Worm (Caenorhabditis elegans) whole organism, late embryonic: ENCODE measurements around the gene F20A1.8.

Source experiments
- F13H6.1 ChIP-seq: sonication (generic microtip); optimal IDR thresholded peaks from 2 replicates; lab custom pipeline; 2016; ENCODE audit warnings: missing genetic modification characterization, missing compliant biosample characterization
- K02D7.2 ChIP-seq: sonication (generic microtip); optimal IDR thresholded peaks from 2 replicates; lab custom pipeline; 2017; ENCODE audit warnings: mild to moderate bottlenecking, missing genetic modification characterization, missing compliant biosample characterization
- K09A11.1 ChIP-seq: sonication (generic microtip); optimal IDR thresholded peaks from 2 replicates; lab custom pipeline; 2017; ENCODE audit warnings: antibody characterized with exemption, mild to moderate bottlenecking, missing genetic modification characterization, missing compliant biosample characterization; ENCODE audit not compliant: insufficient read depth
- T23F11.4 ChIP-seq: fragments of 200-800 bp; sonication (Bioruptor generic); optimal IDR thresholded peaks from 2 replicates; lab custom pipeline; 2018; ENCODE audit warnings: mild to moderate bottlenecking, missing genetic modification characterization, missing compliant biosample characterization
- Y22D7AL.16 ChIP-seq: sonication (generic microtip); optimal IDR thresholded peaks from 2 replicates; lab custom pipeline; 2016; ENCODE audit warnings: missing genetic modification characterization, missing compliant biosample characterization
- ama-1 ChIP-seq: fragments of 150-350 bp; optimal IDR thresholded peaks from 2 replicates; lab custom pipeline; 2014
- ceh-19 ChIP-seq: fragments of 200-800 bp; sonication (Bioruptor generic); optimal IDR thresholded peaks from 2 replicates; lab custom pipeline; 2018; ENCODE audit warnings: mild to moderate bottlenecking, missing genetic modification characterization, missing compliant biosample characterization
- ceh-2 ChIP-seq: sonication (generic microtip); optimal IDR thresholded peaks from 2 replicates; lab custom pipeline; 2016; ENCODE audit warnings: missing genotype, missing genetic modification characterization, missing compliant biosample characterization
- ceh-30 ChIP-seq: fragments of 150-350 bp; optimal IDR thresholded peaks from 2 replicates; lab custom pipeline; 2014; ENCODE audit warnings: missing biosample characterization, missing genetic modification characterization
- ceh-31 ChIP-seq: sonication (generic microtip); optimal IDR thresholded peaks from 2 replicates; lab custom pipeline; 2016; ENCODE audit warnings: missing genetic modification characterization, missing compliant biosample characterization
- ceh-45 ChIP-seq: fragments of 200-800 bp; sonication (Bioruptor generic); IDR thresholded peaks from 2 replicates; pipeline ENCODE4 v1.3.6; 2022; ENCODE audit warnings: missing genetic modification reagents, missing genetic modification characterization, missing compliant biosample characterization
- ceh-48 ChIP-seq: sonication (generic microtip); optimal IDR thresholded peaks from 2 replicates; lab custom pipeline; 2016; ENCODE audit warnings: missing genetic modification characterization, inconsistent platforms, missing compliant biosample characterization
- ceh-6 ChIP-seq: fragments of 200-800 bp; sonication (Bioruptor generic); optimal IDR thresholded peaks from 2 replicates; lab custom pipeline; 2018; ENCODE audit warnings: mild to moderate bottlenecking, missing genetic modification characterization, missing compliant biosample characterization
- ceh-9 ChIP-seq: sonication (generic microtip); optimal IDR thresholded peaks from 2 replicates; lab custom pipeline; 2016; ENCODE audit warnings: mild to moderate bottlenecking, missing genetic modification characterization, inconsistent platforms, missing compliant biosample characterization
- che-1 ChIP-seq: sonication (generic microtip); optimal IDR thresholded peaks from 2 replicates; lab custom pipeline; 2016; ENCODE audit warnings: mild to moderate bottlenecking, missing genetic modification characterization, missing compliant biosample characterization
- elt-2 ChIP-seq: sonication (generic microtip); optimal IDR thresholded peaks from 2 replicates; lab custom pipeline; 2016; ENCODE audit warnings: missing genetic modification reagents, missing genetic modification characterization, missing compliant biosample characterization
- elt-4 ChIP-seq: sonication (generic microtip); optimal IDR thresholded peaks from 2 replicates; lab custom pipeline; 2016; ENCODE audit warnings: missing genetic modification characterization, missing compliant biosample characterization
- ets-4 ChIP-seq: sonication (generic microtip); optimal IDR thresholded peaks from 2 replicates; lab custom pipeline; 2016; ENCODE audit warnings: missing genetic modification characterization, missing compliant biosample characterization
- eyg-1 ChIP-seq: sonication (generic microtip); optimal IDR thresholded peaks from 2 replicates; lab custom pipeline; 2016; ENCODE audit warnings: missing genotype, missing genetic modification characterization, missing compliant biosample characterization
- fax-1 ChIP-seq: sonication (generic microtip); optimal IDR thresholded peaks from 2 replicates; lab custom pipeline; 2016; ENCODE audit warnings: missing genotype, missing genetic modification characterization, missing compliant biosample characterization
- fkh-10 ChIP-seq: fragments of 150-350 bp; optimal IDR thresholded peaks from 2 replicates; lab custom pipeline; 2014; ENCODE audit warnings: missing biosample characterization, missing genetic modification reagents, missing genetic modification characterization
- fkh-6 ChIP-seq: sonication (generic microtip); optimal IDR thresholded peaks from 2 replicates; lab custom pipeline; 2016; ENCODE audit warnings: missing genetic modification characterization, missing compliant biosample characterization
- hlh-15 ChIP-seq: sonication (generic microtip); optimal IDR thresholded peaks from 2 replicates; lab custom pipeline; 2016; ENCODE audit warnings: missing genetic modification characterization, missing compliant biosample characterization
- hlh-6 ChIP-seq: sonication (generic microtip); optimal IDR thresholded peaks from 2 replicates; lab custom pipeline; 2016; ENCODE audit warnings: missing genotype, missing genetic modification characterization, missing compliant biosample characterization
- hlh-8 ChIP-seq: sonication (generic microtip); optimal IDR thresholded peaks from 2 replicates; lab custom pipeline; 2016; ENCODE audit warnings: missing genotype, missing genetic modification characterization, missing compliant biosample characterization
- lim-6 ChIP-seq: sonication (generic microtip); optimal IDR thresholded peaks from 2 replicates; lab custom pipeline; 2016; ENCODE audit warnings: missing genetic modification characterization, missing compliant biosample characterization
- mec-3 ChIP-seq: sonication (generic microtip); optimal IDR thresholded peaks from 2 replicates; lab custom pipeline; 2016; ENCODE audit warnings: borderline replicate concordance, missing genetic modification characterization, missing compliant biosample characterization
- nfya-1 ChIP-seq: sonication (generic microtip); optimal IDR thresholded peaks from 2 replicates; lab custom pipeline; 2017; ENCODE audit warnings: missing genetic modification characterization, mild to moderate bottlenecking, missing compliant biosample characterization, antibody characterized with exemption, moderate library complexity
- npax-4 ChIP-seq: sonication (generic microtip); optimal IDR thresholded peaks from 2 replicates; lab custom pipeline; 2016; ENCODE audit warnings: missing genetic modification characterization, missing compliant biosample characterization
- odd-2 ChIP-seq: sonication (generic microtip); optimal IDR thresholded peaks from 2 replicates; lab custom pipeline; 2017; ENCODE audit warnings: antibody characterized with exemption, mild to moderate bottlenecking, missing genetic modification characterization, missing compliant biosample characterization
- pax-1 ChIP-seq: fragments of 150-350 bp; optimal IDR thresholded peaks from 2 replicates; lab custom pipeline; 2014; ENCODE audit warnings: missing biosample characterization, missing genetic modification characterization
- pha-4 ChIP-seq: fragments of 150-350 bp; optimal IDR thresholded peaks from 2 replicates; lab custom pipeline; 2018; ENCODE audit warnings: missing biosample characterization, missing genetic modification reagents, missing genetic modification characterization
- pqm-1 ChIP-seq: sonication (generic microtip); optimal IDR thresholded peaks from 2 replicates; lab custom pipeline; 2016; ENCODE audit warnings: missing genetic modification characterization, missing compliant biosample characterization
- pros-1 ChIP-seq: fragments of 150-350 bp; optimal IDR thresholded peaks from 2 replicates; lab custom pipeline; 2014; ENCODE audit warnings: missing biosample characterization, missing genetic modification reagents, missing genetic modification characterization
- ref-2 ChIP-seq: sonication (generic microtip); optimal IDR thresholded peaks from 2 replicates; lab custom pipeline; 2016; ENCODE audit warnings: missing genetic modification characterization, missing compliant biosample characterization
- sdc-2 ChIP-seq: sonication (generic microtip); optimal IDR thresholded peaks from 2 replicates; lab custom pipeline; 2016; ENCODE audit warnings: missing genotype, missing genetic modification characterization, missing compliant biosample characterization
- sox-4 ChIP-seq: sonication (generic microtip); optimal IDR thresholded peaks from 2 replicates; lab custom pipeline; 2017; ENCODE audit warnings: mild to moderate bottlenecking, missing genetic modification characterization, inconsistent platforms, missing compliant biosample characterization
- tbx-7 ChIP-seq: sonication (generic microtip); optimal IDR thresholded peaks from 2 replicates; lab custom pipeline; 2016; ENCODE audit warnings: missing genotype, missing genetic modification characterization, missing compliant biosample characterization
- ttx-3 ChIP-seq: sonication (generic microtip); optimal IDR thresholded peaks from 2 replicates; lab custom pipeline; 2016; ENCODE audit warnings: missing genetic modification reagents, missing genetic modification characterization, missing compliant biosample characterization
- ztf-16 ChIP-seq: sonication (generic microtip); optimal IDR thresholded peaks from 2 replicates; lab custom pipeline; 2017; ENCODE audit warnings: missing genetic modification characterization, missing compliant biosample characterization

F20A1.8 gene

DNA sequence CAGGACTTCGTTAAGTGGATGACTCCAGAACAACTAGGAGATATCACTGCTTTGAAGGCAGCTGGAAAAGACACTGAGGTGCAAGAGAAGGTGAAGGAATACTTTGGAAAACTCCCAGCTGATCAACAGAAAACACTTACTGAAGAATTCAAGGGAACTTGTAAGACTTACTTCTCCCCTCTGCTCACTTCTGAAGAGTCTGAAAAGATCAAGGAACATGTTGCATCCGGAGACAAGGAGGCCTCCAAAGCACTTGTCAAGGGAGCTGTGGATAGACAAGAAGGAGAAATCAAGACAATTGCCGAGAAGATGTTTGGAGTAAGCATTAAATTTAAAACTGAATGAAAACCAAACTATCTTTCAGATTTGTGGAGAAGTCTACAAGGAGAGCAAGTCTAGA lies 32.0 kb upstream of the F20A1.8 start:
- TF ChIP-seq hlh-8 (no peak), ets-4 (no peak), pax-1 (tag; lab: Kevin White, UChicago) (no peak), pqm-1 (tag; lab: Kevin White, UChicago) (no peak)

DNA sequence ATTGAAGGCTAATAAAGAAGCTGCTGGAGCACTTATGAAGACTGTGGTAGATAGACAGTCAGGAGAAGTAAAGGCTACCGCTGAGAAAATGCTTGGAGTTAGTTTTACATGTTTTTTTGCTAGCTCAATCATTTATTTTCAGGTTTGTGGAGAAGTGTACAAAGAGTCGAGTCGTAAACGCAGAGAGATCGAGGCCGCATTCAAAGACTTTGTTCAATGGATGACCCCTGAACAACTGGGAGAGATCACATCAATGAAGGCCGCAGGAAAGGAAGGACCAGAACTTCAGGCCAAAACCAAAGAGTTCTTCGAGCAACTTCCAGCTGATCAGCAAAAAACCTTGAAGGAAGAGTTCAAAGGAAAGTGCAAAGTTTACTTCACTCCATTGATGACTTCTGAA lies 31.4 kb upstream of the F20A1.8 start:
- TF ChIP-seq ttx-3 (no peak), pha-4 (tag; lab: Kevin White, UChicago) (no peak), ama-1 (lab: Kevin White, UChicago) (no peak), eyg-1 (tag; lab: Kevin White, UChicago) (no peak), tbx-7 (tag; lab: Kevin White, UChicago) (no peak), sdc-2 (tag; lab: Kevin White, UChicago) (no peak), T23F11.4 (GFP tag; lab: Kevin White, UChicago) (no peak), fax-1 (no peak), pros-1 (no peak), ceh-31 (no peak), ceh-19 (GFP tag; lab: Kevin White, UChicago) (no peak), ceh-6 (GFP tag; lab: Kevin White, UChicago) (no peak), fkh-6 (tag; lab: Kevin White, UChicago) (no peak), ref-2 (tag; lab: Kevin White, UChicago) (no peak)
- TF ChIP-seq, all 69 proteins: peak for 0

ce11 chrV:7076161-7076560 lies 28.7 kb upstream of the F20A1.8 start:
- TF ChIP-seq elt-2 (tag; lab: Kevin White, UChicago) (peak; percentile 7), ets-4 (no peak)

DNA sequence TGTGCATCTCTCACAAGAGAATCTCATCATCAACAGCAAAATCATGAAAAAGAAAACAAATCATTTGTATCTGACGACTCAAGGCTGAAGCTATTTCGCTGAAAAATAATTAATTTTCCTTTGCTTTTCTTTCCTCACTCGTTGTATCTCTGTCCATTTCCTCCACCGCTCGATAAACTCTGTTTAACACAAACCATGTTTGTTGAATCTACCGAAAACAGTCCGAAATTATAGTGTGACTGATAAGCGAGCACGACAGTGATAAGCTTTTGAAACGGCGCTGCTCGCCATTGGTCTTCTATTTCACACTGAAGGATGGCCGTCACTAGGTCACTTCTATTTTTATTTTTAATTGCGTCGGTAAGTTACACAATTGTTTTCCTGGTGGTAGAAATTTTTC lies 28.2 kb upstream of the F20A1.8 start, which contains the start of gene npa-1:
TSS of gene npa-1 (plus strand) at position 142 of the 400 bp plus-strand sequence.
- TF ChIP-seq K02D7.2 (tag; lab: Kevin White, UChicago) (no peak), elt-2 (tag; lab: Kevin White, UChicago) (peak; percentile 45), npax-4 (no peak), ceh-30 (tag; lab: Kevin White, UChicago) (no peak), pha-4 (tag; lab: Kevin White, UChicago) (no peak), ceh-19 (GFP tag; lab: Kevin White, UChicago) (no peak)

- no peak for TF ChIP-seq ceh-2 (tag; lab: Kevin White, UChicago)
- TF ChIP-seq F13H6.1 (tag; lab: Kevin White, UChicago) = no peak
- no peak for TF ChIP-seq ceh-48 (tag; lab: Kevin White, UChicago)
- TF ChIP-seq Y22D7AL.16 (tag; lab: Kevin White, UChicago) = no peak
- no peak for TF ChIP-seq ceh-45 (GFP tag; lab: Robert Waterston, UW)
- TF ChIP-seq elt-2 (tag; lab: Kevin White, UChicago) = no peak
- TF ChIP-seq hlh-6 (tag; lab: Kevin White, UChicago) = no peak
- TF ChIP-seq odd-2 = no peak
- TF ChIP-seq ceh-9 (tag; lab: Kevin White, UChicago) = no peak
- TF ChIP-seq hlh-15 (tag; lab: Kevin White, UChicago) = no peak
- TF ChIP-seq eyg-1 (tag; lab: Kevin White, UChicago) = no peak
- no peak for TF ChIP-seq lim-6
- TF ChIP-seq nfya-1 (tag; lab: Kevin White, UChicago) = no peak
- no peak for TF ChIP-seq elt-4 (tag; lab: Kevin White, UChicago)
Measured at ce11 chrV:7072309-7072708, 24.9 kb upstream of the F20A1.8 start, which contains the start of gene F27B10.1. F27B10.1 (plus strand) TSS chrV:7072609.

DNA sequence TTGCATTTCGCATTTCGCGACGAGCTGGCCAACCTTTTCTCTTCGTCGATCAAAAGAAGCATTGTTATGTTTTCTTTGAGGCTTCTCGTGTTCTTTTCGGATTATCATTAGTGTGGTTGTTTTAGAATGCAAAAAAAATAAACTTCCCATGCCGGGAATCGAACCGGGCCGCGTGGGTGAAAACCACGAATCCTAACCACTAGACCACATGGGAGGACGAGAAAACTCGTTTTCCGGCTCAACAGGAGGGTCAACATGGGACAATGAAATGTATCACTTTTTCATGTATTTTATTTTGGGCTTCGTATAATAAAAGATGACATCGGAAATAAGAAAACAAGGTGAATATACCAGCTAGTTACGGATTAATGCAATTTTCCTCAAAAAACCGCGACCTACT lies 22.2 kb upstream of the F20A1.8 start:
- no peak for TF ChIP-seq fkh-10 (GFP tag; lab: Kevin White, UChicago)
- no peak for TF ChIP-seq hlh-15 (tag; lab: Kevin White, UChicago)
- TF ChIP-seq K02D7.2 (tag; lab: Kevin White, UChicago) = no peak
- TF ChIP-seq mec-3 (tag; lab: Kevin White, UChicago) = no peak
- no peak for TF ChIP-seq ama-1 (lab: Kevin White, UChicago)
- no peak for TF ChIP-seq sox-4 (tag; lab: Kevin White, UChicago)
- no peak for TF ChIP-seq ztf-16 (tag; lab: Kevin White, UChicago)
- TF ChIP-seq che-1 (tag; lab: Kevin White, UChicago) = no peak
- no peak for TF ChIP-seq K09A11.1
